Worm (Caenorhabditis elegans) whole organism, L4 larva: ENCODE measurements around the gene C13B4.1.

Experiments
- D1046.2 ChIP-seq: fragments of 200-800 bp; sonication (Bioruptor generic); IDR thresholded peaks from 2 replicates; pipeline ENCODE4 v1.3.6; 2022; ENCODE audit warnings: missing genetic modification characterization, missing compliant biosample characterization
- F37D6.2 ChIP-seq: sonication (generic microtip); optimal IDR thresholded peaks from 2 replicates; lab custom pipeline; 2016; ENCODE audit warnings: mild to moderate bottlenecking, missing genetic modification characterization, missing compliant biosample characterization
- F44E2.7 ChIP-seq: fragments of 200-800 bp; sonication (Bioruptor generic); IDR thresholded peaks from 2 replicates; pipeline ENCODE4 v2.1.2; 2022; ENCODE audit warnings: missing genetic modification characterization, missing compliant biosample characterization
- R02D3.7 ChIP-seq: fragments of 150-350 bp; sonication (generic microtip); optimal IDR thresholded peaks from 3 replicates; lab custom pipeline; 2014; ENCODE audit warnings: missing biosample characterization, missing genetic modification characterization
- Y105C5A.15 ChIP-seq: fragments of 200-800 bp; sonication (Bioruptor generic); IDR thresholded peaks from 2 replicates; pipeline ENCODE4 v1.3.6; 2022; ENCODE audit warnings: missing genetic modification characterization, missing compliant biosample characterization
- Y48G9A.11 ChIP-seq: fragments of 200-800 bp; sonication (Bioruptor generic); IDR thresholded peaks from 2 replicates; pipeline ENCODE4 v1.3.6; 2022; ENCODE audit warnings: missing genetic modification reagents, missing genetic modification characterization, missing compliant biosample characterization
- ZK546.5 ChIP-seq, 2 experiments: sonication (generic microtip); optimal IDR thresholded peaks; 2 replicates each; lab custom pipeline; 2017; ENCODE audit warnings: missing biosample characterization in 2 of 2, missing genetic modification characterization in 2 of 2
- ama-1 ChIP-seq: fragments of 150-350 bp; optimal IDR thresholded peaks from 2 replicates; lab custom pipeline; 2014; ENCODE audit warnings: inconsistent platforms, mixed read lengths
- attf-4 ChIP-seq: sonication (generic microtip); optimal IDR thresholded peaks from 3 replicates; lab custom pipeline; 2017; ENCODE audit warnings: missing biosample characterization, missing genetic modification characterization
- ceh-28 ChIP-seq: fragments of 150-350 bp; optimal IDR thresholded peaks from 2 replicates; lab custom pipeline; 2014; ENCODE audit warnings: missing biosample characterization, missing genetic modification reagents, missing genetic modification characterization
- ceh-32 ChIP-seq: sonication (generic microtip); optimal IDR thresholded peaks from 2 replicates; lab custom pipeline; 2016; ENCODE audit warnings: mild to moderate bottlenecking, missing genetic modification characterization, missing compliant biosample characterization; ENCODE audit not compliant: poor library complexity
- ceh-44 ChIP-seq: fragments of 200-800 bp; sonication (Bioruptor generic); IDR thresholded peaks from 2 replicates; pipeline ENCODE4 v1.3.6; 2022; ENCODE audit warnings: missing genetic modification reagents, missing genetic modification characterization, missing compliant biosample characterization
- ceh-62 ChIP-seq: sonication (generic microtip); optimal IDR thresholded peaks from 2 replicates; lab custom pipeline; 2017; ENCODE audit warnings: missing biosample characterization, missing genetic modification characterization
- ctbp-1 ChIP-seq: fragments of 200-800 bp; sonication (Bioruptor generic); IDR thresholded peaks from 2 replicates; pipeline ENCODE4 v1.3.6; 2022; ENCODE audit warnings: missing genetic modification reagents, missing genetic modification characterization, missing compliant biosample characterization
- daf-16 ChIP-seq, 3 experiments: sonication (generic microtip); optimal IDR thresholded peaks; 2 replicates each; lab custom pipeline; 2016 to 2017; ENCODE audit warnings: missing genetic modification characterization in 3 of 3, missing genetic modification reagents in 3 of 3, mild to moderate bottlenecking in 2 of 3, missing compliant biosample characterization in 2 of 3, missing biosample characterization in 1 of 3, moderate library complexity in 1 of 3
- dmd-8 ChIP-seq: fragments of 200-800 bp; sonication (Bioruptor generic); IDR thresholded peaks from 2 replicates; pipeline ENCODE4 v1.3.6; 2022; ENCODE audit warnings: missing genetic modification characterization, missing compliant biosample characterization
- dpl-1 ChIP-seq: fragments of 150-350 bp; optimal IDR thresholded peaks from 2 replicates; lab custom pipeline; 2014; ENCODE audit warnings: missing biosample characterization, missing genetic modification reagents, missing genetic modification characterization
- dve-1 ChIP-seq: sonication (generic microtip); optimal IDR thresholded peaks from 2 replicates; lab custom pipeline; 2017; ENCODE audit warnings: antibody characterized with exemption, mild to moderate bottlenecking, missing genetic modification characterization, missing compliant biosample characterization; ENCODE audit not compliant: insufficient read depth
- egl-27 ChIP-seq: sonication (generic microtip); optimal IDR thresholded peaks from 3 replicates; lab custom pipeline; 2017; ENCODE audit warnings: missing biosample characterization, missing genetic modification reagents, missing genetic modification characterization
- egl-43 ChIP-seq: fragments of 200-800 bp; sonication (Bioruptor generic); IDR thresholded peaks from 2 replicates; pipeline ENCODE4 v1.3.6; 2022; ENCODE audit warnings: missing genetic modification reagents, missing genetic modification characterization, missing compliant biosample characterization
- gei-8 ChIP-seq: fragments of 200-800 bp; sonication (Bioruptor generic); optimal IDR thresholded peaks from 2 replicates; lab custom pipeline; 2018; ENCODE audit warnings: mild to moderate bottlenecking, missing genetic modification characterization, missing compliant biosample characterization
- hlh-30 ChIP-seq: sonication (generic microtip); optimal IDR thresholded peaks from 2 replicates; lab custom pipeline; 2017; ENCODE audit warnings: antibody characterized with exemption, mild to moderate bottlenecking, missing genetic modification characterization, missing compliant biosample characterization; ENCODE audit not compliant: insufficient read depth
- lim-7 ChIP-seq: fragments of 200-800 bp; sonication (Bioruptor generic); IDR thresholded peaks from 2 replicates; pipeline ENCODE4 v1.3.6; 2022; ENCODE audit warnings: missing genetic modification characterization, missing compliant biosample characterization
- lin-38 ChIP-seq: fragments of 200-800 bp; sonication (Bioruptor generic); IDR thresholded peaks from 2 replicates; pipeline ENCODE4 v1.3.6; 2022; ENCODE audit warnings: missing genetic modification reagents, missing genetic modification characterization, missing compliant biosample characterization
- lin-39 ChIP-seq: fragments of 150-350 bp; optimal IDR thresholded peaks from 2 replicates; lab custom pipeline; 2014; ENCODE audit warnings: missing biosample characterization, missing genetic modification reagents, missing genetic modification characterization
- nhr-10 ChIP-seq: fragments of 150-350 bp; optimal IDR thresholded peaks from 2 replicates; lab custom pipeline; 2014; ENCODE audit warnings: missing biosample characterization, missing genetic modification characterization
- nhr-102 ChIP-seq: sonication (generic microtip); optimal IDR thresholded peaks from 2 replicates; lab custom pipeline; 2016; ENCODE audit warnings: mild to moderate bottlenecking, missing genetic modification characterization, moderate library complexity, missing compliant biosample characterization
- nhr-237 ChIP-seq: sonication (generic microtip); optimal IDR thresholded peaks from 2 replicates; lab custom pipeline; 2017; ENCODE audit warnings: missing biosample characterization, missing genetic modification characterization
- nhr-25 ChIP-seq: sonication (generic microtip); optimal IDR thresholded peaks from 2 replicates; lab custom pipeline; 2017; ENCODE audit warnings: missing genetic modification characterization, mild to moderate bottlenecking, missing compliant biosample characterization, antibody characterized with exemption, moderate library complexity, borderline replicate concordance; ENCODE audit not compliant: insufficient read depth
- nhr-42 ChIP-seq: fragments of 200-800 bp; sonication (Bioruptor generic); IDR thresholded peaks from 2 replicates; pipeline ENCODE4 v1.3.6; 2022; ENCODE audit warnings: missing genetic modification characterization, missing compliant biosample characterization
- nhr-6 ChIP-seq: fragments of 150-350 bp; optimal IDR thresholded peaks from 2 replicates; lab custom pipeline; 2014; ENCODE audit warnings: missing biosample characterization, missing genetic modification characterization
- nhr-76 ChIP-seq: fragments of 150-350 bp; optimal IDR thresholded peaks from 2 replicates; lab custom pipeline; 2014; ENCODE audit warnings: missing biosample characterization, missing genetic modification characterization
- php-3 ChIP-seq: fragments of 200-800 bp; sonication (Bioruptor generic); IDR thresholded peaks from 2 replicates; pipeline ENCODE4 v1.3.6; 2022; ENCODE audit warnings: missing genetic modification reagents, missing genetic modification characterization, missing compliant biosample characterization
- sdz-12 ChIP-seq: fragments of 200-800 bp; sonication (Bioruptor generic); optimal IDR thresholded peaks from 2 replicates; lab custom pipeline; 2018; ENCODE audit warnings: mild to moderate bottlenecking, missing genetic modification characterization, missing compliant biosample characterization
- set-16 ChIP-seq: fragments of 200-800 bp; sonication (Bioruptor generic); IDR thresholded peaks from 2 replicates; pipeline ENCODE4 v1.3.6; 2022; ENCODE audit warnings: missing genetic modification reagents, missing genetic modification characterization, missing compliant biosample characterization
- skn-1 ChIP-seq: fragments of 150-350 bp; optimal IDR thresholded peaks from 2 replicates; lab custom pipeline; 2014; ENCODE audit warnings: missing biosample characterization, missing genetic modification characterization
- snpc-1.2 ChIP-seq: fragments of 200-800 bp; sonication (Bioruptor generic); IDR thresholded peaks from 2 replicates; pipeline ENCODE4 v1.3.6; 2022; ENCODE audit warnings: missing genetic modification reagents, missing genetic modification characterization, missing compliant biosample characterization
- snpc-4 ChIP-seq: fragments of 150-350 bp; optimal IDR thresholded peaks from 2 replicates; lab custom pipeline; 2014; ENCODE audit warnings: missing biosample characterization, missing genetic modification characterization
- spr-1 ChIP-seq: sonication (generic microtip); optimal IDR thresholded peaks from 2 replicates; lab custom pipeline; 2016; ENCODE audit warnings: mild to moderate bottlenecking, missing genetic modification characterization, missing compliant biosample characterization
- unc-130 ChIP-seq: sonication (generic microtip); optimal IDR thresholded peaks from 2 replicates; lab custom pipeline; 2016; ENCODE audit warnings: missing genetic modification reagents, missing genetic modification characterization, missing compliant biosample characterization
- unc-62 ChIP-seq, 3 experiments: fragments of 150-350 bp in 1 of 3; sonication (generic microtip); optimal IDR thresholded peaks in 2 of 3; peaks in 1 of 3; 1 replicate in 1 of 3; 2 replicates in 2 of 3; lab custom pipeline; 2014 to 2017; ENCODE audit warnings: missing biosample characterization in 3 of 3, missing genetic modification characterization in 3 of 3, missing genetic modification reagents in 3 of 3, missing genotype in 1 of 3
- vab-7 ChIP-seq: fragments of 200-800 bp; sonication (Bioruptor generic); IDR thresholded peaks from 2 replicates; pipeline ENCODE4 v1.3.6; 2022; ENCODE audit warnings: missing genetic modification reagents, missing genetic modification characterization, missing compliant biosample characterization
- ztf-7 ChIP-seq: fragments of 150-350 bp; optimal IDR thresholded peaks from 2 replicates; lab custom pipeline; 2014; ENCODE audit warnings: missing biosample characterization, missing genetic modification characterization

C13B4.1 gene

DNA sequence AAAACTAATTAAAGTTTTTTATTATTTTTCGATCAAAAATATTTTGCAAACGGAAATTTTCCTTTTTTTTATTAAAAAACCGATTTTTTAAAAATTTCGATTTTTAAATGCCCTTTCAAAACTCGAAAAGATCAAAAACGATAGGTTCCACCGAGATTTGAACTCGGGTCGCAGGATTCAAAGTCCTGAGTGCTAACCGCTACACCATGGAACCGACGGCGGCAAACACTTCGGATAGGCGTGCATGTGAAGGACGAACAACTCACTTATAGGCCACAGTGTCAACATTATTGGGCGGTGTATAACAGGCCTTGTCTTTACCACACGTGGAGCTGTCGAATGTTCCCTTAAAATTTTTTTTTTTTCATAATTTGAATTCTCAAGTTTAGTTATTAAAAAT is 4.7 kb downstream of the C13B4.1 start (continued):
- no peak for TF ChIP-seq nhr-42 (GFP tag; lab: Robert Waterston, UW)
- no peak for TF ChIP-seq Y48G9A.11 (GFP tag; lab: Robert Waterston, UW)
- no peak for TF ChIP-seq ceh-44
- no peak for TF ChIP-seq Y105C5A.15 (GFP tag; lab: Robert Waterston, UW)
- TF ChIP-seq nhr-237 (tag; lab: Kevin White, UChicago), result no peak
- TF ChIP-seq nhr-10 (tag; lab: Kevin White, UChicago), result no peak
- no peak for TF ChIP-seq ceh-62
- no peak; the same call in 1 of the 2 replicates for TF ChIP-seq lim-7 (GFP tag; lab: Robert Waterston, UW)
- TF ChIP-seq ama-1 (lab: Kevin White, UChicago), result no peak
- no peak for TF ChIP-seq nhr-25 (tag; lab: Kevin White, UChicago)
- TF ChIP-seq skn-1, result no peak
- no peak for TF ChIP-seq attf-4 (tag; lab: Kevin White, UChicago)
- TF ChIP-seq dve-1 (tag; lab: Kevin White, UChicago), result peak; percentile 31
- peak; percentile 49; the same call in 1 of the 2 replicates for TF ChIP-seq lin-38 (GFP tag; lab: Robert Waterston, UW)
- no peak for TF ChIP-seq snpc-1.2 (GFP tag; lab: Robert Waterston, UW)
- no peak for TF ChIP-seq gei-8
- TF ChIP-seq lin-39 (tag; lab: Kevin White, UChicago), result no peak
- no peak for TF ChIP-seq egl-43
- peak; percentile 9 for TF ChIP-seq nhr-6
- no peak for TF ChIP-seq daf-16 (GFP tag; optimal IDR thresholded peaks at IDR 0.05; lab: Kevin White, UChicago)
- peak; percentile 64 for TF ChIP-seq daf-16 (tag; optimal IDR thresholded peaks at IDR 0.05; lab: Kevin White, UChicago)
- no peak for TF ChIP-seq ztf-7
- TF ChIP-seq set-16 (GFP tag; lab: Robert Waterston, UW), result no peak
- no peak for TF ChIP-seq sdz-12 (GFP tag; lab: Kevin White, UChicago)
- TF ChIP-seq ZK546.5 (tag; optimal IDR thresholded peaks at IDR 0.05; lab: Kevin White, UChicago), result no peak
- TF ChIP-seq ctbp-1 (GFP tag; lab: Robert Waterston, UW), result 0 out of 2 replicates have a peak, but pooled peaks have one; percentile 24
- no peak for TF ChIP-seq spr-1 (tag; lab: Kevin White, UChicago)
- TF ChIP-seq unc-62 (GFP tag; optimal IDR thresholded peaks at IDR 0.05 in 1 of 2; lab: Kevin White, UChicago), result no peak
- no peak for TF ChIP-seq unc-62 (tag; optimal IDR thresholded peaks at IDR 0.05; lab: Kevin White, UChicago)
- TF ChIP-seq nhr-76 (tag; lab: Kevin White, UChicago), result no peak
- no peak for TF ChIP-seq egl-27 (tag; lab: Kevin White, UChicago)
- no peak for TF ChIP-seq F44E2.7
- TF ChIP-seq F37D6.2, result no peak
- TF ChIP-seq ceh-28, result no peak
- TF ChIP-seq ceh-32 (tag; lab: Kevin White, UChicago), result no peak
- peak; percentile 28 for TF ChIP-seq hlh-30 (tag; lab: Kevin White, UChicago)
- no peak for TF ChIP-seq dpl-1 (GFP tag; lab: Kevin White, UChicago)
- TF ChIP-seq unc-130 (GFP tag; lab: Kevin White, UChicago), result no peak
- peak; percentile 19; the same call in 1 of the 2 replicates for TF ChIP-seq php-3 (GFP tag; lab: Robert Waterston, UW)
- no peak for TF ChIP-seq snpc-4 (tag; lab: Kevin White, UChicago)
- TF ChIP-seq vab-7 (GFP tag; lab: Robert Waterston, UW), result 0 out of 2 replicates have a peak, but pooled peaks have one; percentile 47
- no peak for TF ChIP-seq dmd-8 (GFP tag; lab: Robert Waterston, UW)

DNA sequence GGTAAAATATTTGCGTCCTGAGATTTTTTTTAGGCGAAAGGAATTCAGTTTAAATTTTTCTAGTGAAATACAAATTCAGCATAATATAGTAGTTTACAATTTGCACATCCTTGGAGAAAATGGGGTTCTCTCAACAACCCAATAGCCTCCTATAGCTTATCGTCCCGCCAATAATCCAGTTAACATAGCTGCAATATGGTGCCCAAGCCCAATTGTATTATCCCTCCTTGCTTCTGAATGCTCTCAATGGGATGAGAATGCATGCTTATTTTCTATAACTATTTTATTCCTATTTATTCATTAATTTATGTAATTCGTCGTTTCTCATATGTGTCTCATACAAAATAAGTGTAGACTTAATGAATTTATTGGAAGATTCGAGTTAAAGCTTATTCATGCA is 9.4 kb downstream of the C13B4.1 start:
- TF ChIP-seq nhr-102, result no peak
- no peak for TF ChIP-seq R02D3.7 (tag; lab: Kevin White, UChicago)
- no peak for TF ChIP-seq ztf-7
- TF ChIP-seq D1046.2 (GFP tag; lab: Robert Waterston, UW), result no peak
- TF ChIP-seq hlh-30 (tag; lab: Kevin White, UChicago), result no peak
